Worm (Caenorhabditis elegans) whole organism, L4 larva: Measurements from ENCODE around the gene C25F9.2.

Source experiments
- F49E8.2 ChIP-seq: sonication (generic microtip); optimal IDR thresholded peaks from 2 replicates; lab custom pipeline; 2016; ENCODE audit warnings: missing compliant biosample characterization, mild to moderate bottlenecking, missing genetic modification characterization, borderline replicate concordance
- ceh-28 ChIP-seq: fragments of 150-350 bp; optimal IDR thresholded peaks from 2 replicates; lab custom pipeline; 2014; ENCODE audit warnings: missing biosample characterization, missing genetic modification reagents, missing genetic modification characterization
- ceh-32 ChIP-seq: sonication (generic microtip); optimal IDR thresholded peaks from 2 replicates; lab custom pipeline; 2016; ENCODE audit warnings: mild to moderate bottlenecking, missing genetic modification characterization, missing compliant biosample characterization; ENCODE audit not compliant: poor library complexity
- ctbp-1 ChIP-seq: fragments of 200-800 bp; sonication (Bioruptor generic); IDR thresholded peaks from 2 replicates; pipeline ENCODE4 v1.3.6; 2022; ENCODE audit warnings: missing genetic modification reagents, missing genetic modification characterization, missing compliant biosample characterization
- fos-1 ChIP-seq: fragments of 150-350 bp; optimal IDR thresholded peaks from 2 replicates; lab custom pipeline; 2014; ENCODE audit warnings: missing biosample characterization, missing genetic modification characterization
- lin-15B ChIP-seq: fragments of 150-350 bp; sonication (generic microtip); optimal IDR thresholded peaks from 3 replicates; lab custom pipeline; 2014; ENCODE audit warnings: missing biosample characterization, missing genetic modification characterization
- madf-9 ChIP-seq: fragments of 200-800 bp; sonication (Bioruptor generic); conservative IDR thresholded peaks from 2 replicates; pipeline ENCODE4 v1.3.6; 2022; ENCODE audit warnings: missing genetic modification reagents, missing genetic modification characterization, missing compliant biosample characterization
- mdl-1 ChIP-seq, 2 experiments: fragments of 150-350 bp in 1 of 2; sonication (generic microtip) in 1 of 2; optimal IDR thresholded peaks; 2 replicates each; lab custom pipeline; 2014 to 2017; ENCODE audit warnings: missing biosample characterization in 2 of 2, missing genetic modification characterization in 2 of 2
- sdz-12 ChIP-seq: fragments of 200-800 bp; sonication (Bioruptor generic); optimal IDR thresholded peaks from 2 replicates; lab custom pipeline; 2018; ENCODE audit warnings: mild to moderate bottlenecking, missing genetic modification characterization, missing compliant biosample characterization
- snpc-4 ChIP-seq: fragments of 150-350 bp; optimal IDR thresholded peaks from 2 replicates; lab custom pipeline; 2014; ENCODE audit warnings: missing biosample characterization, missing genetic modification characterization

DNA sequence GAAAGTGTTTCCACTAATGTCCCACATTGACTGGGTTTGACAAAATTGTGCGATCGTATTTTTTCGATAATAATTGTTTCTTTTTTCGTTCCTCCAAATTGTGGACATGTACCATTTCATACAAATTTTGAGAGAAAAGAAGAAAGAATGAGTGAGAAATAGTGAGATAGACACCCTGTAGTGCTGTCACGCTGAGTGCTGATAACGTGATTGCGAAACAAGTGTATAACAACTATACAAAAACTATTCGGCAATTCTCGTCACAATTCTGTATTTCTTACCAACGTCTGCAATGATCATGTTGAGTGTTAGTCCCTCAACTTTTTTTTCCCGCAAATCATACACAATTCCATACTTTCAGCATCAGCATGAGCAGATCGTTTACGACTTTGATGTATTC, 15.0 kb downstream of the C25F9.2 start, which contains the start of gene C25F9.14:
- no peak for TF ChIP-seq ceh-32
- TF ChIP-seq snpc-4 (tag; lab: Kevin White, UChicago), result no peak
- no peak for TF ChIP-seq sdz-12 (GFP tag; lab: Kevin White, UChicago)
- TF ChIP-seq fos-1 (tag; lab: Kevin White, UChicago), result no peak
- no peak for TF ChIP-seq mdl-1 (tag; optimal IDR thresholded peaks at IDR 0.05; lab: Kevin White, UChicago)
- no peak for TF ChIP-seq ceh-28 (tag; lab: Kevin White, UChicago)
- TF ChIP-seq F49E8.2 (tag; lab: Kevin White, UChicago), result no peak
- no peak for TF ChIP-seq lin-15B
- no peak for TF ChIP-seq ctbp-1
- no peak for TF ChIP-seq madf-9 (GFP tag; lab: Robert Waterston, UW)
